Fruit fly (Drosophila melanogaster) whole organism, larva: ENCODE results near the gene sesB.

ENCODE experiments used
- noc ChIP-seq: fragments of 200-800 bp; sonication (Bioruptor generic); optimal IDR thresholded peaks from 3 replicates; lab custom pipeline; 2019; ENCODE audit warnings: missing biosample characterization, mild to moderate bottlenecking, missing genetic modification characterization, moderate library complexity

Gene sesB

DNA sequence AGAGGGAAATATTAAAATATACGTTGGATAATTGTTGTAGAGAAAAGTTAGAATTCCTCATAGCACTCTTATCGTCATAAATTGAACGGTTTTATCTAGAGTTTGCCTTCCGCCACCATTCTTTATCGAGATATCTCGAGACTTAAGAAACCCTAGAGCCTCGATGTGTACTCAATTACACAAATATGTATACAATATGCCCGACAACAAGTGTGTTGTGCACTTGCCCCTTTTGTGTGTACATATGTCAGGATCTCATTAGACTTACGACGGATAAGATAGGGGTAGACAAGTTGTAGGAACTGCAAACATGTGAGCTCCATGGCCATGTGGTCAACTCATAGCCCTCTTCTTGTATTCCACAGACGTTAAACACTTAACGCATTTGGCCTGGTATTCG lies 13.2 kb downstream of the sesB start:
- TF ChIP-seq noc (tag; lab: Kevin White, UChicago) = no peak

dm6 chrX:10772634-10773033 lies 14.1 kb downstream of the sesB start:
- no peak for TF ChIP-seq noc (tag; lab: Kevin White, UChicago)

DNA sequence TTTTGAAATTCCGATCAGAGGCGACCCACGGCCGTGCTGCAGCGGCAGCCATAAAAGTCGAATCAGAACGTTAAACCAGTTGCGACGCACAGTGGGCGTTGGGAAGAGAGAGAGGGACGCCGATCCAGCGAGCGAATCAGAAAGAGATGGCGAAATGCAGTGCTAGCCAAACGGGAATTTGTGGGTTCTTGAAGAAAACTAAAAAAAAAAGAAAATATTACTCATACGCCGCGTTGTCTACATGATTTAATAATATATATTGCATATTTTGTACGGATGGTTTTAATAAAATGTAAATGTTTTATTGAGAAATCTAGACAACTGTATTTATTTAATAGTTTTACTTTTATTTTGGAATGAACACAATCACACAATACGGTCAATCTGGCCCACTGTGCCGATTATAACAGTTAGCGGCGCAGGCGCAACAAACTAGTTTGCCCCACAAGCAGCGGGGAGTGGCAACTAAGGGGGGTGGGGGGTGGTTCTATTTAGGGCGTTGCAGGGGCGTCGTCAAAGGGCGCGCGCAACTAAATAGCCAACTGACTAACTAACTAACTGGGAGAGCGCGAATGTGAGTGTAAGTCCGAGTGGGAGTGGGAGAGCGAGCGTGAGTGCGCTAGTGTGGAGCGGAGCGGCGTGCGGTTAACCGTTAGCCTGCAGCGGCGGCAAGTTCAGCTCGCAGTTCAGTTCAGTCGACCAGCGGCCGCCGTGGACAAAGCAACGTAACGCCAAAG lies 14.7 kb downstream of the sesB start, which contains the start of gene CG15211:
TSS of gene CG15211 (plus strand) at position 686 of the 737 bp plus-strand sequence.
- TF ChIP-seq noc (tag; lab: Kevin White, UChicago) = peak; percentile 12

dm6 chrX:10768043-10768674 lies 18.6 kb downstream of the sesB start, which contains the start of the genes Atg8a and BTBD9:
Gene Atg8a, minus strand, starts transcription at chrX:10768338.
Gene BTBD9, plus strand, starts transcription at chrX:10768537.
- peak; percentile 6 for TF ChIP-seq noc (tag; lab: Kevin White, UChicago)

DNA sequence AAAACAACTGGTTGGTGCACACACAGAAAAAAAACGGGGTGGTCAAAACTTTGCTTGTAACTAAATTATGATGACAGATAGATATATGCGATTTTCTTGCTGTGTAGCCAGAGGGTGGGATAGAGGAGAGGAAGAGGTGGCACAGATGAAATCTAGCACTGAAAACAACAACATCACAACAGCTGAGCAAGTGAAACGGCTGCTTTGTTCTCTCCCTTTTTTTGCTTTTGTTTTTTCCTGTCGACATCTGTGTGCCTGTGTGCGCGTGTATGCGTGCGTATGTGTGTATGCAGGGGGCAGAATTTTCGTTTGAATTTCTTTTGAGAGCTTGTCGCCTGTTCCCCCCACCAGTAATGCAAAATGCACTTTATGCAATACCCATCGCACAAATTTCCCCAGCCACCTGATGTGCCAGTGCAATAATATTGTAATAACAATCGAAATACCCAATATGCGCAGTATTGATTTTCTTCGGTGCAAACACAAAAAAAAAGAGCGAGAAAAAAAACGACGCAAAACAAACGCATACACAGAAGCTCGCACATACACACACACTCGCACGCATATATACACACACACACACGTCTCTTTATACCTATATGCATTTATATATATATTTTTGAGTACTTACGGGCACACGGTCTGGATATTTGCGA lies 19.3 kb downstream of the sesB start:
- TF ChIP-seq noc (tag; lab: Kevin White, UChicago) = peak; percentile 48

- no peak for TF ChIP-seq noc (tag; lab: Kevin White, UChicago)
Measured at dm6 chrX:10766976-10767349, 19.8 kb downstream of the sesB start.

DNA sequence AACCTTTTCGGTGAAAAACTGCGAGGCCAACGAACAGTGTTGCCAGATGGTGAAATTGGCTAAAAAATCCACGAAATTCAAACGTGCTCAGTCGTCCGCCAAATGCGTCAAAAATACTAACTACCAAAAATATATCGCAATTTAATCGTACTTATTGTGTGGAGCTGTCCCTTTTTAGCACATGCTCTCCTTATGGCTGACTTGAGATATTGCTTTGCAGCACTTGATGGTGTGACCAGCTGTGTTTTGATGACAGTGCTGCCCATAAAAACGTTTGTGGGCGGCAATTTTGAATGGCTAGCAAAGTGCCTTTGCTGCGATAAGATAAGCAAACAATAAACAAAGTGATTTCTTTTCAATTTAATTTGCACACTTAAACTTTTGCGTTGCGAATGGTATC lies 22.6 kb downstream of the sesB start, which contains the start of gene Tango5:
TSS of gene Tango5 (minus strand) at position 208 of the 400 bp plus-strand sequence.
- no peak for TF ChIP-seq noc (tag; lab: Kevin White, UChicago)

- TF ChIP-seq noc (tag; lab: Kevin White, UChicago) = peak; percentile 36
Measured at dm6 chrX:10762959-10763883, 23.5 kb downstream of the sesB start.

DNA sequence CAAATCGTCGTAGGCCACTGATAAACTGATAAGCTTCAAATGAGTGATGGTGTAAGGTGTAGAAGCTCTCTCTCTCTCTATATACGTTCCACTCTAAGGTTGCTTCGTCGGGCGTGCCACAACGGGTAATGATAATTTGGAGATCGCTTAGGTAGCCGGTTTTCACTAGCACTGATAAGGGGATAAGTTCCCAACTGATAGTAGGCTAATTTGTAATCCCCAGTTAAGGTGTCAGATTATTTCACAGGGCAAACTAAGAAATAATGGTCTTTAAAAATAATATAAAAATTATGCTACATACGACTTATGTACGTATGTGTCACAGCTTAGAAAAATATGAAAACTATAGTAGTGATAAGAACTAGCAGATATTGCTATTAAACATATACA lies 24.2 kb downstream of the sesB start:
- no peak for TF ChIP-seq noc (tag; lab: Kevin White, UChicago)

DNA sequence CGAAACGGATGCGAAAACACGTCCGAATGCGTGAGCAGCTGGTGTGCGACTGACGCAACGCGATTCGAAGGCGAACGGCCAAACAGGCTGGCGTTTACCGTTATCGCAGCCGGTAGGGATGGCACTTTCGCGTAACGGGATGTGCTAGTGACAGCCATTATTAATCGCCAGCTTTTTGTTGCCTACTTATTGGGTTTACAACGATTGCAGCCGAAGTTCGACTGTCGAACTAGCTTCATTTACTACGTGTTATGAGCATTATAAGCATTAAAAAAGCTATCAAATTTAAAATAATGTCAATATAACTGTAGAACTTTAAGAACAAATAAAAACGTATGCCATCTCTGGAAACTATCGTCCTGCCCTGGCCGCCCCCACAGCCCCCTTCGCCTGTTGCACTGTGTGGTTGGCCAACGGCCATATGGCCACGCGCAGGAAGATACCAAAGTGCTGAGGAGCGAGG lies 29.1 kb downstream of the sesB start, which contains the start of gene Rph:
TSS of gene Rph (minus strand) at position 51 of the 463 bp plus-strand sequence.
- no peak for TF ChIP-seq noc (tag; lab: Kevin White, UChicago)

- TF ChIP-seq noc (tag; lab: Kevin White, UChicago) = no peak
Measured at dm6 chrX:10756026-10756561, 30.7 kb downstream of the sesB start.

- TF ChIP-seq noc (tag; lab: Kevin White, UChicago) = no peak
Measured at dm6 chrX:10751777-10752176, 35.0 kb downstream of the sesB start.

dm6 chrX:10750676-10751075 lies 36.1 kb downstream of the sesB start:
- TF ChIP-seq noc (tag; lab: Kevin White, UChicago) = no peak

DNA sequence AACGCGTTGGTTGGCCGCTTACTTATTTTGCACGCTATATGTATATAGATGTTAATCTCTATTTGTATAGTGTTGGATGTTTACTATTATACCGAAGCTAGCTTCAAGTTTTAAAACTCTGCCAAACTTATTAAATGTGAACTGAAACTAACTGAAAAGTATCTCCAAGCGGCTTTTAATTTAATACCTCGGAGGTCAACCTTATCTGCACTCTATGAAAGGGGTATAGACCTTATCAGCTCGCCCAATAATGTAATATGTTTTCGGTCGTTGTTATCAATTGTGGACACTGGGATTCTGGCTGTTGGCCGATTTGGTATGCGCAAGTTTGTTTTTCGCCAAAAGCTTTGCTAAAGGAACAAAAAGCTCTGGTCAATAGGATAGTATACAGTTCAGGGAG lies 38.1 kb downstream of the sesB start:
- TF ChIP-seq noc (tag; lab: Kevin White, UChicago) = no peak

DNA sequence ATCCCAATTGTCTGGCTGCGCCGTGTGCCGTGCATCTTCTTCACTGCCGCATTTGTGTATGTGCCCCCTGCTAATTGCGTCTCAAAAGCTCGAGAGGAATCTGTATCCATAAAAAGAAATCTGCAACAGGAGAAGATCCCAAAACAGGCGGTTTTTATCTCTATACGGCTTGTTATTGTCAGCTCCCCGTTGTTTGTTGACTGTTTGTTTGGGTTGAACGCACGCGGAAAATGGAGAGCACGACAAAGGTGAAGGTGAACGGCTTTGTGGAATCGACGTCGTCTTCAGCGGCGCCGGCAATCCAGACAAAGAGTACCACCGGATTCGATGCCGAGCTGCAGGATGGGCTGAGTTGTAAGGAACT lies 41.2 kb downstream of the sesB start:
- TF ChIP-seq noc (tag; lab: Kevin White, UChicago) = no peak
